Worm (Caenorhabditis elegans): Measurements from ENCODE around the gene dyf-7.

The dyf-7 gene

DNA sequence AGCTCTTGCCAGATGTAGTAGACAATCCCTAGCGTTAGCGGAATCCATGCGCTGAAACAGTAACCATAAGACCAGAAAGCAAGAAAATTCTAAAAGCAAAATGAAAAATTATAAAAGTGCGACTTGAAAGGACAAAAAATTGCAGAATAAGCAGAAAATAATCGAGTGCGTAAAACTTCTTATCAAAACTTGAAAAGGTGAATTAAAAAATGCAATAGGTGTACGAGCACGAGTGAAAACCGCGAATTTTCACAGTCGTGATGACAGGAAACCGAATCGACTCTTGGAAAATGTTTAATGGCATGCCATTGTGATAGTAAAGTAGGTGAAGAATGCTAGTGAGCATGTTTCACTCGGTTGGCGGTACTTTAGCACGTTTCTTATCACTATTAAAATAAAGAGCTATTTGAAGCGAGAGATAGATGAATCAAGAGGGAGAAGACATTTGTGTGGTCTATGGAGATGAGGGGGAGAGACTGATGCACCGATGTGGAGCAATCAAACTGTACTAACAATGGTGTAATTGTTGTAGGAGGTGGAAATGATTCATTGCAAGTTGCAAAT is 18.3 kb upstream of the dyf-7 start, which contains the start of gene ifp-1:
Gene ifp-1, minus strand, starts transcription at position 51 of the 564 bp plus-strand sequence.
- TF ChIP-seq pha-4 (tag; optimal IDR thresholded peaks at IDR 0.05), result peak; percentile 14
- no peak for TF ChIP-seq eor-1 (tag; optimal IDR thresholded peaks at IDR 0.05)
- TF ChIP-seq ceh-16 (tag; optimal IDR thresholded peaks at IDR 0.05), result no peak
- peak; percentile 63 for TF ChIP-seq pqm-1 (tag; optimal IDR thresholded peaks at IDR 0.05)
- no peak for TF ChIP-seq nhr-67 (tag; optimal IDR thresholded peaks at IDR 0.05)
- no peak for TF ChIP-seq ztf-4 (tag; optimal IDR thresholded peaks at IDR 0.05)
- TF ChIP-seq elt-2 (tag; optimal IDR thresholded peaks at IDR 0.05), result peak; percentile 95
- no peak for TF ChIP-seq nhr-11 (tag; optimal IDR thresholded peaks at IDR 0.05)

DNA sequence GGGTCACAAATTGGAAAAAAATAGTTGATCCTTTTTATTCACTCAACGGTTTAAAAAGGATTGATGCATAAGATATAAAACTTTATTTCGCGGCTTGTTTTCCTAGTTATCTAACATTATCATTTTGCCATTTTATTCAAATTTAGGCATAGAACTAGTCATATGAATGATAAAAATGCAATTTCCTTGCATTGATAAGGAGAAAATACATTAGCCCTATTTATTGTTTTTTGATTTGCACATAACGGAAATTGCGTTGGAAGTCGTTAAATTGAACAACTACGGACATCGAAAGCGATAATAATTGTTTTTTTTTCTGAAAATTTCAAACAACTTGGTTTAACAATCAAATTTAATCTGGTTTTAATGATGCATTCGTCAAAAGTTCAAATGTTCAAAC is 11.2 kb upstream of the dyf-7 start:
- TF ChIP-seq skn-1 (tag; optimal IDR thresholded peaks at IDR 0.05) (no peak), pqm-1 (tag; optimal IDR thresholded peaks at IDR 0.05) (peak; percentile 39), elt-2 (tag; optimal IDR thresholded peaks at IDR 0.05) (peak; percentile 71), nhr-77 (tag; optimal IDR thresholded peaks at IDR 0.05) (no peak)

DNA sequence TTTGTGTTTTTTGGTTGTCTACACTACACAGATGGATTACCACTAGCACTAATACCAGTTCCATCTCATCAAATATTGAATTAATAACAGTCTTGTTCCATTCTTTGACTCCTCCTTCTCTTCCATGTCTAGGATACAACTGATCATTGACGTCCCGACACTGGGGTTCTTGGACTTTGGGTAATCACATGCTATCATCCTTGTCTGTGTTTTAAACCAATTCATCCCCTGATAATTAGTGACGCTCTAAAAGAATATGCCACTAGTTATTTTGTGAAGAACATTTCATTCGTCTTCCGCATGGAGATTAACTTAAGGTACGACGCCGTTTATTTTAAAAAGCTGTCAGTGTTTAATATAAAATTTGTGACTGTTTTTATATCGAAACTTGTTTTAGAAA is 8.0 kb upstream of the dyf-7 start, which contains the start of gene npr-18:
Gene npr-18, plus strand, starts transcription at position 301 of the 400 bp plus-strand sequence.
- TF ChIP-seq mdl-1 (tag; optimal IDR thresholded peaks at IDR 0.05) (no peak), ztf-11 (tag; optimal IDR thresholded peaks at IDR 0.05) (no peak), nhr-76 (tag; optimal IDR thresholded peaks at IDR 0.05) (no peak), elt-3 (tag; optimal IDR thresholded peaks at IDR 0.05) (no peak), nhr-67 (tag; optimal IDR thresholded peaks at IDR 0.05) (no peak), pha-4 (tag; optimal IDR thresholded peaks at IDR 0.05) (no peak), egl-27 (tag; optimal IDR thresholded peaks at IDR 0.05) (no peak), lin-15B (tag; optimal IDR thresholded peaks at IDR 0.05) (no peak), ceh-82 (tag; optimal IDR thresholded peaks at IDR 0.05) (no peak), elt-2 (tag; optimal IDR thresholded peaks at IDR 0.05) (no peak)

DNA sequence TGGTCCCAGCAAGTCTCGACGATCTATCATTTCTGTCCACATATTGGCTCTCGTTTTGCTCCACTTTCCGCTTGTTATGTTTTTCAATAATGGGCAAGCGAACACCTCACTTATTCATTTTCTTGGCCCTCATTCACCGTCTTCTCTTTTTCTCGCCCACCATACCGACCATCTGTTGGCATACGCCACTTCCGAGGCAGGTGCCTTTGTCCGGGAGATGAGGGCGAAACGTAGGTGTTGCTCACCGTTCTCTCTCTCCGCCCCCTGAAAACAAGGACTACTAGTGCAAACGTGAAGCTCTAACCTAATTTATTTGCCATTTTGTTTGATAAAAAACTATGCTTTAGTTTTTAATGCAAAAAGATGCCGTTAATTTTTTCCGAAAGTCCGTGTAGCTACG is 804 bp upstream of the dyf-7 start:
- TF ChIP-seq R02D3.7 (tag; optimal IDR thresholded peaks at IDR 0.05) (no peak), unc-62 (GFP tag; optimal IDR thresholded peaks at IDR 0.05) (no peak), lin-15B (tag; optimal IDR thresholded peaks at IDR 0.05) (no peak), nhr-12 (tag; optimal IDR thresholded peaks at IDR 0.05) (no peak), eor-1 (tag; optimal IDR thresholded peaks at IDR 0.05) (no peak), jun-1 (tag; optimal IDR thresholded peaks at IDR 0.05) (no peak), nhr-67 (tag; optimal IDR thresholded peaks at IDR 0.05) (no peak), elt-1 (tag; optimal IDR thresholded peaks at IDR 0.05) (no peak), nhr-76 (tag; optimal IDR thresholded peaks at IDR 0.05) (no peak), lsy-12 (tag; optimal IDR thresholded peaks at IDR 0.05) (no peak), nhr-11 (tag; optimal IDR thresholded peaks at IDR 0.05) (no peak), hmg-11 (tag; optimal IDR thresholded peaks at IDR 0.05) (no peak), aly-2 (tag; optimal IDR thresholded peaks at IDR 0.05) (no peak), elt-2 (tag; optimal IDR thresholded peaks at IDR 0.05) (no peak)

DNA sequence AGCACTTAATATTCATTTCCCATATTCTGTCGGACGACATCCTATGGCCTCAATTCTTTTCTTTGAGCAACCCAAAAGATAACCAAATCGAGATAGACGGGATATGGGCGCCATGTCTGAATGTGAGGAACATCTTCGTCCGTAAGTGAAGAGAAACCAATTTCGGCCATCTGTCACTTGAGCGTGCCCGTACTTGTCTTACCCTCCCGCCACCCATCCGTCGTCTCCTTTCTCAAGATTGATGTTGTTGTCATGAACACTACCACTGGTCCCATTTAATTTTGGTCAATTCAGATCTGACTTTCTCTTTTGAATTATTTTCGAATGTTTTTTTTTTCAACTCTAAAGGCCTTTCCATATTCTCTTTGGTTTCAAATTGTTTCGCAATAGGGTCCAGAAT is 4.3 kb downstream of the dyf-7 start:
- TF ChIP-seq elt-1 (tag; optimal IDR thresholded peaks at IDR 0.05), result no peak
- TF ChIP-seq lin-39 (tag; optimal IDR thresholded peaks at IDR 0.05), result peak; percentile 64
- TF ChIP-seq daf-12 (tag; optimal IDR thresholded peaks at IDR 0.05), result no peak
- TF ChIP-seq ztf-4 (tag; optimal IDR thresholded peaks at IDR 0.05), result no peak
- TF ChIP-seq tbx-2 (tag; optimal IDR thresholded peaks at IDR 0.05), result no peak
- no peak for TF ChIP-seq hmg-11 (tag; optimal IDR thresholded peaks at IDR 0.05)
- TF ChIP-seq fkh-2 (tag; optimal IDR thresholded peaks at IDR 0.05), result no peak
- no peak for TF ChIP-seq aly-2 (tag; optimal IDR thresholded peaks at IDR 0.05)

DNA sequence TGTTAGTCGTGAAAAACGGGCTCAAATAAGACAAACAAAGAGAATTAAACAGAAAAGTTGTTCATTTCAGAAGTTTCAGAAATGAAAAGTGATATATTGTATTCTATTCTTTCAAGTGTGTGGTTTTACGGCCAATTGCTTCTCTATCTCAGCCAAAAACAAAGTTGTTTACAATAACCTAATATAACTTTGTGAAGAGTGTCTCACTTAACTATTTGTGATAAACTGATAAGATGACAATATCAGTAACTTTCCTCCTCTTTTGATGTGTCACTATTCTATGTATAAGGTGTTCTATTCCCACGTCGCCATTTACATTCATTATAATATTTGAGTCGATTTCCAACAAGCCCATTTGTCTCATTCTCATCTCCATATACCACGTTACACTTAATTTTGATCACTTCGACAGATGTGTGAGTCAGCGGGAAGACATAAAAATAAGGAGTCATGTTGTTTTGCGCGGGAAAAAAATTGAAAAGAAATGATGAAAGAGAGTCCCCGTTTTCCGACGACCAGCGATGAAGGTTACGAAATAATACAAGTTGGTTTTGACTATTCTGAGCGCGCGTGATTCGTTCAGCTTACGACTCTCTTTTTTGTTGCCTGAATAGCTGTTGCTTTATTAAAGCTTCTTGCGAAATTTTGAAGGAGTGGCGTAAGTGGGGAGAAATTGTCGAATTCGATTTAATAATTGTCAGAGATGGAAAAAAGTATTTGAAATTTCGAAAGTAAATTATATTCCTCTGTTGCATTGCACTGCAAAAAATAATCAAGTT is 7.0 kb downstream of the dyf-7 start:
- TF ChIP-seq fkh-10 (GFP tag; optimal IDR thresholded peaks at IDR 0.05) (peak; percentile 67), ztf-11 (tag; optimal IDR thresholded peaks at IDR 0.05) (no peak), aly-2 (tag; optimal IDR thresholded peaks at IDR 0.05) (no peak), elt-2 (tag; optimal IDR thresholded peaks at IDR 0.05) (peak; percentile 26), nhr-237 (tag; optimal IDR thresholded peaks at IDR 0.05) (no peak), ZK546.5 (tag; optimal IDR thresholded peaks at IDR 0.05) (no peak), fos-1 (tag; optimal IDR thresholded peaks at IDR 0.05) (no peak), ceh-28 (tag; optimal IDR thresholded peaks at IDR 0.05) (no peak), lin-39 (tag; optimal IDR thresholded peaks at IDR 0.05) (peak; percentile 73), pha-4 (tag; optimal IDR thresholded peaks at IDR 0.05) (peak; percentile 32)
